Worm (Caenorhabditis elegans) whole organism, mixed stage, embryonic: ENCODE data around the gene gsr-1.

Experiments
- blmp-1 ChIP-seq: fragments of 150-350 bp; optimal IDR thresholded peaks from 2 replicates; lab custom pipeline; 2014; ENCODE audit warnings: missing biosample characterization, missing genetic modification characterization
- elt-3 ChIP-seq: fragments of 150-350 bp; optimal IDR thresholded peaks from 2 replicates; lab custom pipeline; 2014; ENCODE audit warnings: missing biosample characterization, missing genetic modification characterization
- lin-13 ChIP-seq: fragments of 150-350 bp; optimal IDR thresholded peaks from 2 replicates; lab custom pipeline; 2014; ENCODE audit warnings: missing biosample characterization, missing genetic modification characterization
- pha-4 ChIP-seq: fragments of 150-350 bp; optimal IDR thresholded peaks from 2 replicates; lab custom pipeline; 2018; ENCODE audit warnings: missing biosample characterization, missing genetic modification reagents, missing genetic modification characterization
- tbx-8 ChIP-seq: fragments of 200-800 bp; sonication (Bioruptor generic); optimal IDR thresholded peaks from 2 replicates; lab custom pipeline; 2018; ENCODE audit warnings: mild to moderate bottlenecking, missing genetic modification characterization, moderate library complexity, missing compliant biosample characterization
- unc-120 ChIP-seq: sonication (generic microtip); optimal IDR thresholded peaks from 2 replicates; lab custom pipeline; 2017; ENCODE audit warnings: missing genetic modification characterization, missing compliant biosample characterization; ENCODE audit not compliant: poor library complexity, severe bottlenecking

DNA sequence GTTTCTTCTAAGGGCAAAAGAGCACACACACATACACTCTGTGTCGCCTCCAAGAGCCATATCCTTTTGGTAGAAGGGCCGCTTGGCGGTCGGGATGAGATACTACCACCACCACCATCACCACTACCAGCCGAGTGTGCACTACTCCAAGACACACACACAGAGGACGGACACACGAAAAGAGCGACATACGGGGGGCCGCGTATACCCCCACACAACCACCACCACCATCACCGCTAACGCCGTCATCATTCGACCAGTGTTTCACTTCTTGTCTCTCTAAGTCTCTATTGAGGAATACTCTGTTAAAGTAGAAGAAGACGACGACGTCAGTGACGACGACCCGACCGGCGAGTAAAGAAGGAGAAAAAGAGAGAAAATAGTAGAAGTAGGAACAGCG lies 30.1 kb upstream of the gsr-1 start:
- TF ChIP-seq lin-13 (tag; lab: Kevin White, UChicago) = no peak
- no peak for TF ChIP-seq elt-3 (tag; lab: Kevin White, UChicago)
- TF ChIP-seq unc-120 (tag; lab: Kevin White, UChicago) = no peak
- TF ChIP-seq pha-4 (tag; lab: Kevin White, UChicago) = no peak
- TF ChIP-seq blmp-1 (tag; lab: Kevin White, UChicago) = no peak
- no peak for TF ChIP-seq tbx-8 (GFP tag; lab: Kevin White, UChicago)
